Fruit fly (Drosophila melanogaster) whole organism, embryonic: Measurements from ENCODE around the gene ssp3.

Experiments
- CG10147 ChIP-seq: fragments of 200-800 bp; sonication (Bioruptor generic); optimal IDR thresholded peaks from 2 replicates; lab custom pipeline; 2019; ENCODE audit warnings: missing biosample characterization, mild to moderate bottlenecking, missing genetic modification characterization, moderate library complexity
- CG11247 ChIP-seq: fragments of 200-800 bp; sonication (Bioruptor generic); IDR thresholded peaks from 2 replicates; pipeline ENCODE4 v1.3.6; 2022; ENCODE audit warnings: missing biosample characterization, missing genetic modification characterization
- CG11504 ChIP-seq: fragments of 200-800 bp; sonication (Bioruptor generic); optimal IDR thresholded peaks from 3 replicates; lab custom pipeline; 2019; ENCODE audit warnings: missing biosample characterization, mild to moderate bottlenecking, missing genetic modification characterization, moderate library complexity
- CG13624 ChIP-seq: fragments of 200-800 bp; sonication (Bioruptor generic); optimal IDR thresholded peaks from 2 replicates; lab custom pipeline; 2016; ENCODE audit warnings: missing biosample characterization, missing genetic modification characterization
- CG14710 ChIP-seq: fragments of 200-800 bp; sonication (Bioruptor generic); optimal IDR thresholded peaks from 3 replicates; lab custom pipeline; 2019; ENCODE audit warnings: missing biosample characterization, mild to moderate bottlenecking, missing genetic modification characterization, moderate library complexity
- CG15514 ChIP-seq: fragments of 200-800 bp; sonication (Bioruptor generic); optimal IDR thresholded peaks from 3 replicates; lab custom pipeline; 2017; ENCODE audit warnings: missing biosample characterization, missing genetic modification characterization, mild to moderate bottlenecking, moderate library complexity, missing genetic modification reagents
- CG17186 ChIP-seq: fragments of 200-800 bp; sonication (Bioruptor generic); optimal IDR thresholded peaks from 3 replicates; lab custom pipeline; 2017; ENCODE audit warnings: missing biosample characterization, missing genetic modification reagents, missing genetic modification characterization
- CG17802 ChIP-seq: fragments of 200-800 bp; sonication (Bioruptor generic); optimal IDR thresholded peaks from 2 replicates; lab custom pipeline; 2018; ENCODE audit warnings: missing biosample characterization, mild to moderate bottlenecking, missing genetic modification characterization, moderate library complexity
- CG2116 ChIP-seq: fragments of 200-800 bp; sonication (Bioruptor generic); optimal IDR thresholded peaks from 3 replicates; lab custom pipeline; 2018; ENCODE audit warnings: missing biosample characterization, mild to moderate bottlenecking, missing genetic modification characterization
- CG2120 ChIP-seq: fragments of 200-800 bp; sonication (Bioruptor generic); optimal IDR thresholded peaks from 3 replicates; lab custom pipeline; 2016; ENCODE audit warnings: missing biosample characterization, missing genetic modification characterization
- CG30403 ChIP-seq: fragments of 200-800 bp; sonication (Bioruptor generic); optimal IDR thresholded peaks from 3 replicates; lab custom pipeline; 2016; ENCODE audit warnings: missing biosample characterization, missing genetic modification characterization
- CG31441 ChIP-seq: fragments of 200-800 bp; sonication (Bioruptor generic); IDR thresholded peaks from 2 replicates; pipeline ENCODE4 v1.3.6; 2022; ENCODE audit warnings: missing biosample characterization, missing genetic modification characterization
- CG42726 ChIP-seq: fragments of 200-800 bp; sonication (Bioruptor generic); IDR thresholded peaks from 2 replicates; pipeline ENCODE4 v1.3.6; 2022; ENCODE audit warnings: missing biosample characterization, missing genetic modification characterization; ENCODE audit not compliant: partially characterized antibody
- CG8290 ChIP-seq, 3 experiments: fragments of 200-800 bp; sonication (Bioruptor generic); optimal IDR thresholded peaks; 2 replicates each; lab custom pipeline; 2016 to 2019; ENCODE audit warnings: missing biosample characterization in 3 of 3, missing genetic modification characterization in 3 of 3, mild to moderate bottlenecking in 2 of 3, moderate library complexity in 1 of 3
- CG9876 ChIP-seq: fragments of 200-800 bp; sonication (Bioruptor generic); optimal IDR thresholded peaks from 2 replicates; lab custom pipeline; 2016; ENCODE audit warnings: missing biosample characterization, missing genetic modification characterization
- CG9932 ChIP-seq: fragments of 200-800 bp; sonication (Bioruptor generic); IDR thresholded peaks from 2 replicates; pipeline ENCODE4 v1.3.6; 2022; ENCODE audit warnings: missing biosample characterization, missing genetic modification characterization
- CkIIα-i1 ChIP-seq: fragments of 200-800 bp; sonication (Bioruptor generic); IDR thresholded peaks from 2 replicates; pipeline ENCODE4 v1.3.6; 2022; ENCODE audit warnings: missing biosample characterization, missing genetic modification characterization
- Doc3 ChIP-seq: fragments of 200-800 bp; sonication (Bioruptor generic); IDR thresholded peaks from 3 replicates; pipeline ENCODE4 v1.3.6; 2022; ENCODE audit warnings: missing biosample characterization, missing genetic modification characterization; ENCODE audit not compliant: partially characterized antibody
- Dref ChIP-seq: fragments of 200-800 bp; sonication (Bioruptor generic); IDR thresholded peaks from 2 replicates; pipeline ENCODE4 v1.3.6; 2022; ENCODE audit warnings: missing biosample characterization, missing genetic modification characterization
- Eip74EF ChIP-seq, 2 experiments: fragments of 200-800 bp in 1 of 2; fragments of >200 bp in 1 of 2; sonication (Bioruptor generic) in 1 of 2; optimal IDR thresholded peaks; 2 replicates each; lab custom pipeline; 2017 to 2019; ENCODE audit warnings: missing biosample characterization in 2 of 2, missing genetic modification characterization in 2 of 2, mild to moderate bottlenecking in 1 of 2, moderate library complexity in 1 of 2
- GATAe ChIP-seq: fragments of 200-800 bp; sonication (Bioruptor generic); conservative IDR thresholded peaks from 2 replicates; pipeline ENCODE4 v1.3.6; 2022; ENCODE audit warnings: missing biosample characterization, missing genetic modification characterization
- MBD-R2 ChIP-seq: fragments of 200-800 bp; sonication (Bioruptor generic); IDR thresholded peaks from 2 replicates; pipeline ENCODE4 v1.3.6; 2022; ENCODE audit warnings: missing biosample characterization, missing genetic modification characterization
- Mad ChIP-seq: fragments of 200-800 bp; sonication (Bioruptor generic); optimal IDR thresholded peaks from 2 replicates; lab custom pipeline; 2016; ENCODE audit warnings: missing biosample characterization, missing genetic modification characterization
- Max ChIP-seq: fragments of 200-800 bp; sonication (Bioruptor generic); optimal IDR thresholded peaks from 2 replicates; lab custom pipeline; 2016; ENCODE audit warnings: missing biosample characterization, mild to moderate bottlenecking, missing genetic modification characterization
- Taf1 ChIP-seq: fragments of 200-800 bp; sonication (Bioruptor generic); IDR thresholded peaks from 2 replicates; pipeline ENCODE4 v1.3.6; 2022; ENCODE audit warnings: missing biosample characterization, missing genetic modification characterization
- al ChIP-seq: fragments of 200-800 bp; sonication (Bioruptor generic); IDR thresholded peaks from 2 replicates; pipeline ENCODE4 v1.3.6; 2022; ENCODE audit warnings: missing biosample characterization, missing genetic modification characterization
- ap ChIP-seq: fragments of 200-800 bp; sonication (Bioruptor generic); IDR thresholded peaks from 2 replicates; pipeline ENCODE4 v1.3.6; 2022; ENCODE audit warnings: missing biosample characterization, missing genetic modification characterization
- ato ChIP-seq: fragments of 200-800 bp; sonication (Bioruptor generic); IDR thresholded peaks from 2 replicates; pipeline ENCODE4 v1.3.6; 2022; ENCODE audit warnings: missing biosample characterization, missing genetic modification characterization; ENCODE audit not compliant: partially characterized antibody
- bbx ChIP-seq: fragments of 200-800 bp; sonication (Bioruptor generic); IDR thresholded peaks from 2 replicates; pipeline ENCODE4 v1.3.6; 2022; ENCODE audit warnings: missing biosample characterization, missing genetic modification characterization; ENCODE audit not compliant: partially characterized antibody
- bigmax ChIP-seq: fragments of 200-800 bp; sonication (Bioruptor generic); optimal IDR thresholded peaks from 2 replicates; lab custom pipeline; 2018; ENCODE audit warnings: missing biosample characterization, mild to moderate bottlenecking, missing genetic modification characterization
- cg ChIP-seq: fragments of 200-800 bp; sonication (Bioruptor generic); optimal IDR thresholded peaks from 3 replicates; lab custom pipeline; 2019; ENCODE audit warnings: missing biosample characterization, mild to moderate bottlenecking, missing genetic modification characterization, moderate library complexity
- ci ChIP-seq: fragments of 200-800 bp; sonication (Bioruptor generic); IDR thresholded peaks from 3 replicates; pipeline ENCODE4 v1.3.6; 2022; ENCODE audit warnings: missing biosample characterization, missing genetic modification characterization
- disco-r ChIP-seq: fragments of 200-800 bp; sonication (Bioruptor generic); optimal IDR thresholded peaks from 2 replicates; lab custom pipeline; 2016; ENCODE audit warnings: missing biosample characterization, missing genetic modification characterization
- gcm ChIP-seq: fragments of 200-800 bp; sonication (Bioruptor generic); optimal IDR thresholded peaks from 2 replicates; lab custom pipeline; 2019; ENCODE audit warnings: missing biosample characterization, mild to moderate bottlenecking, missing genetic modification characterization, moderate library complexity
- gfzf ChIP-seq: fragments of 200-800 bp; sonication (Bioruptor generic); optimal IDR thresholded peaks from 2 replicates; lab custom pipeline; 2016; ENCODE audit warnings: missing biosample characterization, mild to moderate bottlenecking, missing genetic modification characterization, moderate library complexity
- grau ChIP-seq: fragments of 200-800 bp; optimal IDR thresholded peaks from 3 replicates; lab custom pipeline; 2019; ENCODE audit warnings: missing biosample characterization, mild to moderate bottlenecking, missing genetic modification characterization, moderate library complexity
- hbn ChIP-seq: fragments of 200-800 bp; sonication (Bioruptor generic); IDR thresholded peaks from 2 replicates; pipeline ENCODE4 v1.3.6; 2022; ENCODE audit warnings: missing biosample characterization, missing genetic modification characterization; ENCODE audit not compliant: partially characterized antibody
- her ChIP-seq: fragments of 200-800 bp; sonication (Bioruptor generic); optimal IDR thresholded peaks from 2 replicates; lab custom pipeline; 2016; ENCODE audit warnings: missing biosample characterization, missing genetic modification characterization
- kay ChIP-seq: fragments of 200-800 bp; sonication (Bioruptor generic); optimal IDR thresholded peaks from 2 replicates; lab custom pipeline; 2016; ENCODE audit warnings: missing biosample characterization, missing genetic modification characterization
- lola ChIP-seq, 3 experiments: fragments of >200 bp in 2 of 3; fragments of 200-800 bp in 1 of 3; sonication (Bioruptor generic) in 1 of 3; optimal IDR thresholded peaks; 2 replicates each; lab custom pipeline; 2017 to 2019; ENCODE audit warnings: missing biosample characterization in 3 of 3, missing genetic modification characterization in 3 of 3, mild to moderate bottlenecking in 1 of 3, moderate library complexity in 1 of 3
- mam ChIP-seq: fragments of 200-800 bp; sonication (Bioruptor generic); optimal IDR thresholded peaks from 3 replicates; lab custom pipeline; 2016; ENCODE audit warnings: missing biosample characterization, missing genetic modification characterization
- nau ChIP-seq: fragments of 200-800 bp; sonication (Bioruptor generic); optimal IDR thresholded peaks from 3 replicates; lab custom pipeline; 2017; ENCODE audit warnings: missing biosample characterization, mild to moderate bottlenecking, missing genetic modification characterization, missing genetic modification reagents
- sc ChIP-seq, 3 experiments: fragments of >200 bp in 2 of 3; fragments of 200-800 bp in 1 of 3; sonication (Bioruptor generic) in 1 of 3; optimal IDR thresholded peaks; 2 replicates in 2 of 3; 3 replicates in 1 of 3; lab custom pipeline; 2017; ENCODE audit warnings: mild to moderate bottlenecking in 1 of 3, missing biosample characterization in 1 of 3, missing genetic modification characterization in 1 of 3, missing genetic modification reagents in 1 of 3
- tll ChIP-seq, 2 experiments: fragments of 200-800 bp in 1 of 2; fragments of >200 bp in 1 of 2; sonication (Bioruptor generic) in 1 of 2; optimal IDR thresholded peaks; 2 replicates each; lab custom pipeline; 2017 to 2019; ENCODE audit warnings: missing biosample characterization in 2 of 2, missing genetic modification characterization in 2 of 2, mild to moderate bottlenecking in 1 of 2, moderate library complexity in 1 of 2
- ttk ChIP-seq: fragments of 200-800 bp; sonication (Bioruptor generic); IDR thresholded peaks from 2 replicates; pipeline ENCODE4 v2.1.2; 2022; ENCODE audit warnings: missing biosample characterization, missing genetic modification characterization
- wek ChIP-seq: fragments of 200-800 bp; sonication (Bioruptor generic); optimal IDR thresholded peaks from 3 replicates; lab custom pipeline; 2018; ENCODE audit warnings: missing biosample characterization, mild to moderate bottlenecking, missing genetic modification characterization, moderate library complexity

Gene ssp3

dm6 chr2L:18968370-18969105 is 24.8 kb upstream of the ssp3 start, which contains the start of the genes Nak and Tango6 (continued):
- TF ChIP-seq ato (GFP tag; lab: Robert Waterston, UW): peak; percentile 62; the same call in 1 of the 2 replicates
- no peak for TF ChIP-seq sc (optimal IDR thresholded peaks at IDR 0.05; lab: Kevin White, UChicago)
- no peak for TF ChIP-seq sc (GFP tag; optimal IDR thresholded peaks at IDR 0.05; lab: Kevin White, UChicago)
- TF ChIP-seq grau: peak; percentile 51
- peak; percentile 34; the same call in 1 of the 2 replicates for TF ChIP-seq CG31441 (GFP tag; lab: Robert Waterston, UW)
- TF ChIP-seq gcm: peak; percentile 8
- TF ChIP-seq Doc3: peak; percentile 96
- TF ChIP-seq lola (GFP tag; optimal IDR thresholded peaks at IDR 0.05; lab: Kevin White, UChicago): peak in 1 of 3 experiments; percentile 50
- no peak for TF ChIP-seq al (GFP tag; lab: Robert Waterston, UW)
- no peak for TF ChIP-seq bigmax (GFP tag; lab: Kevin White, UChicago)
- peak; percentile 83 for TF ChIP-seq bbx (GFP tag; lab: Robert Waterston, UW)
- peak; percentile 97 for TF ChIP-seq CG17186 (GFP tag; lab: Kevin White, UChicago)
- peak; percentile 65 for TF ChIP-seq CG11504
- TF ChIP-seq Dref (GFP tag; lab: Robert Waterston, UW): peak; percentile 73
- TF ChIP-seq Taf1 (GFP tag; lab: Robert Waterston, UW): no peak
- TF ChIP-seq CG17802 (tag; lab: Kevin White, UChicago): peak; percentile 48
- no peak for TF ChIP-seq ap (GFP tag; lab: Robert Waterston, UW)
- TF ChIP-seq CG2120 (GFP tag; lab: Kevin White, UChicago): peak; percentile 58
- no peak for TF ChIP-seq wek (GFP tag; lab: Kevin White, UChicago)
- TF ChIP-seq CG2116 (GFP tag; lab: Kevin White, UChicago): peak; percentile 95
- peak; percentile 46 for TF ChIP-seq CG30403 (GFP tag; lab: Kevin White, UChicago)
- peak; percentile 49 to 87 for TF ChIP-seq tll (GFP tag; optimal IDR thresholded peaks at IDR 0.05; lab: Kevin White, UChicago)
- peak; percentile 50 for TF ChIP-seq CG9932 (GFP tag; lab: Robert Waterston, UW)
- peak; percentile 74 for TF ChIP-seq CG13624 (GFP tag; lab: Kevin White, UChicago)
- TF ChIP-seq CG10147 (GFP tag; lab: Kevin White, UChicago): no peak
- TF ChIP-seq ttk (GFP tag; lab: Robert Waterston, UW): no peak
- peak; percentile 34 for TF ChIP-seq CG15514 (GFP tag; lab: Kevin White, UChicago)
- peak; percentile 24 for TF ChIP-seq CG8290 (GFP tag; optimal IDR thresholded peaks at IDR 0.05; lab: Kevin White, UChicago)
- peak; percentile 14 to 51 for TF ChIP-seq CG8290 (tag; optimal IDR thresholded peaks at IDR 0.05; lab: Kevin White, UChicago)
- TF ChIP-seq CG42726 (GFP tag; lab: Robert Waterston, UW): peak; percentile 59; the same call in 1 of the 2 replicates
- TF ChIP-seq Max (GFP tag; lab: Kevin White, UChicago): peak; percentile 63
- no peak for TF ChIP-seq CkIIα-i1 (GFP tag; lab: Robert Waterston, UW)
- peak; percentile 90 for TF ChIP-seq hbn (GFP tag; lab: Robert Waterston, UW)
- peak; percentile 80 for TF ChIP-seq gfzf (GFP tag; lab: Kevin White, UChicago)
- TF ChIP-seq cg: peak; percentile 87
- no peak for TF ChIP-seq Eip74EF (GFP tag; optimal IDR thresholded peaks at IDR 0.05; lab: Kevin White, UChicago)
- TF ChIP-seq CG9876 (GFP tag; lab: Kevin White, UChicago): peak; percentile 3
- TF ChIP-seq nau (GFP tag; lab: Kevin White, UChicago): peak; percentile 37
- TF ChIP-seq kay (GFP tag; lab: Kevin White, UChicago): no peak
- peak; percentile 50; the same call in 1 of the 2 replicates for TF ChIP-seq GATAe (GFP tag; lab: Robert Waterston, UW)
- peak; percentile 80 for TF ChIP-seq CG14710
- TF ChIP-seq her: no peak
- TF ChIP-seq disco-r (GFP tag; lab: Kevin White, UChicago): peak; percentile 23
- TF ChIP-seq MBD-R2: peak; percentile 48; the same call in 1 of the 2 replicates
- no peak for TF ChIP-seq ci (GFP tag; lab: Robert Waterston, UW)
- no peak for TF ChIP-seq CG11247 (GFP tag; lab: Robert Waterston, UW)
- peak; percentile 52 for TF ChIP-seq mam (GFP tag; lab: Kevin White, UChicago)
- TF ChIP-seq Mad (GFP tag; lab: Kevin White, UChicago): no peak
